Worm (Caenorhabditis elegans) whole organism, early embryonic: ENCODE results near the gene mys-1.

Experiments
- B0310.2 ChIP-seq: sonication (generic microtip); optimal IDR thresholded peaks from 2 replicates; lab custom pipeline; 2016; ENCODE audit warnings: mild to moderate bottlenecking, missing genetic modification characterization, missing compliant biosample characterization
- ama-1 ChIP-seq: fragments of 150-350 bp; optimal IDR thresholded peaks from 2 replicates; lab custom pipeline; 2014
- ceh-13 ChIP-seq: fragments of 200-800 bp; sonication (Bioruptor generic); optimal IDR thresholded peaks from 2 replicates; lab custom pipeline; 2018; ENCODE audit warnings: mild to moderate bottlenecking, missing genetic modification characterization, missing compliant biosample characterization
- flt-1 ChIP-seq: fragments of 200-800 bp; sonication (Bioruptor generic); IDR thresholded peaks from 2 replicates; pipeline ENCODE4 v1.3.6; 2022; ENCODE audit warnings: missing genetic modification characterization, missing compliant biosample characterization
- hmbx-1 ChIP-seq: sonication (generic microtip); optimal IDR thresholded peaks from 2 replicates; lab custom pipeline; 2016; ENCODE audit warnings: mild to moderate bottlenecking, missing genetic modification characterization, missing compliant biosample characterization
- hmg-4 ChIP-seq: fragments of 200-800 bp; sonication (Bioruptor generic); optimal IDR thresholded peaks from 2 replicates; lab custom pipeline; 2018; ENCODE audit warnings: mild to moderate bottlenecking, missing genetic modification characterization, missing compliant biosample characterization
- pes-1 ChIP-seq: fragments of 200-800 bp; sonication (Bioruptor generic); IDR thresholded peaks from 2 replicates; pipeline ENCODE4 v1.3.6; 2022; ENCODE audit warnings: missing genetic modification reagents, missing genetic modification characterization, missing compliant biosample characterization
- scrt-1 ChIP-seq: fragments of 200-800 bp; sonication (Bioruptor generic); IDR thresholded peaks from 2 replicates; pipeline ENCODE4 v1.3.6; 2022; ENCODE audit warnings: missing genetic modification characterization, missing compliant biosample characterization
- tbx-11 ChIP-seq: fragments of 200-800 bp; sonication (Bioruptor generic); IDR thresholded peaks from 2 replicates; pipeline ENCODE4 v1.3.6; 2022; ENCODE audit warnings: missing genetic modification characterization, missing compliant biosample characterization
- tbx-37 ChIP-seq: fragments of 200-800 bp; sonication (Bioruptor generic); conservative IDR thresholded peaks from 2 replicates; pipeline ENCODE4 v1.3.6; 2022; ENCODE audit warnings: missing genetic modification reagents, missing genetic modification characterization, missing compliant biosample characterization

- no peak for TF ChIP-seq tbx-11 (GFP tag; lab: Robert Waterston, UW)
- TF ChIP-seq ama-1 (lab: Kevin White, UChicago): no peak
- no peak for TF ChIP-seq hmg-4 (GFP tag; lab: Kevin White, UChicago)
- TF ChIP-seq scrt-1: no peak
- TF ChIP-seq hmbx-1 (tag; lab: Kevin White, UChicago): no peak
- no peak for TF ChIP-seq pes-1 (GFP tag; lab: Robert Waterston, UW)
- TF ChIP-seq flt-1: no peak
- TF ChIP-seq tbx-37 (GFP tag; lab: Robert Waterston, UW): no peak
- no peak for TF ChIP-seq B0310.2
- TF ChIP-seq ceh-13: no peak
Observed at ce11 chrV:7106499-7107152, 22.2 kb upstream of the mys-1 start.
